Worm (Caenorhabditis elegans) whole organism, late embryonic: ENCODE data around the gene T28F12.1.
A peak's percentile ranks its signal among the peaks of the same experiment; 100 is the strongest.

ENCODE experiments used
- C38D4.7 ChIP-seq: fragments of 200-800 bp; sonication (Bioruptor generic); optimal IDR thresholded peaks from 2 replicates; lab custom pipeline; 2018; ENCODE audit warnings: mild to moderate bottlenecking, missing genetic modification characterization, moderate library complexity, missing compliant biosample characterization
- ama-1 ChIP-seq: fragments of 150-350 bp; optimal IDR thresholded peaks from 2 replicates; lab custom pipeline; 2014
- elt-2 ChIP-seq: sonication (generic microtip); optimal IDR thresholded peaks from 2 replicates; lab custom pipeline; 2016; ENCODE audit warnings: missing genetic modification reagents, missing genetic modification characterization, missing compliant biosample characterization
- ets-4 ChIP-seq: sonication (generic microtip); optimal IDR thresholded peaks from 2 replicates; lab custom pipeline; 2016; ENCODE audit warnings: missing genetic modification characterization, missing compliant biosample characterization
- fkh-6 ChIP-seq: sonication (generic microtip); optimal IDR thresholded peaks from 2 replicates; lab custom pipeline; 2016; ENCODE audit warnings: missing genetic modification characterization, missing compliant biosample characterization
- hlh-13 ChIP-seq: fragments of 200-800 bp; sonication (Bioruptor generic); optimal IDR thresholded peaks from 2 replicates; lab custom pipeline; 2018; ENCODE audit warnings: mild to moderate bottlenecking, missing genetic modification characterization, missing compliant biosample characterization
- hlh-15 ChIP-seq: sonication (generic microtip); optimal IDR thresholded peaks from 2 replicates; lab custom pipeline; 2016; ENCODE audit warnings: missing genetic modification characterization, missing compliant biosample characterization
- madf-2 ChIP-seq: sonication (generic microtip); optimal IDR thresholded peaks from 2 replicates; lab custom pipeline; 2017; ENCODE audit warnings: missing genetic modification characterization, missing compliant biosample characterization
- nfya-1 ChIP-seq: sonication (generic microtip); optimal IDR thresholded peaks from 2 replicates; lab custom pipeline; 2017; ENCODE audit warnings: missing genetic modification characterization, mild to moderate bottlenecking, missing compliant biosample characterization, antibody characterized with exemption, moderate library complexity
- pax-1 ChIP-seq: fragments of 150-350 bp; optimal IDR thresholded peaks from 2 replicates; lab custom pipeline; 2014; ENCODE audit warnings: missing biosample characterization, missing genetic modification characterization
- rnt-1 ChIP-seq: sonication (generic microtip); optimal IDR thresholded peaks from 2 replicates; lab custom pipeline; 2016; ENCODE audit warnings: missing genetic modification characterization, missing compliant biosample characterization
- tbx-2 ChIP-seq: sonication (generic microtip); optimal IDR thresholded peaks from 2 replicates; lab custom pipeline; 2016; ENCODE audit warnings: missing genetic modification characterization, missing compliant biosample characterization
- unc-55 ChIP-seq: sonication (generic microtip); optimal IDR thresholded peaks from 2 replicates; lab custom pipeline; 2017; ENCODE audit warnings: missing biosample characterization, missing genetic modification reagents, missing genetic modification characterization
- unc-86 ChIP-seq: sonication (generic microtip); optimal IDR thresholded peaks from 2 replicates; lab custom pipeline; 2016; ENCODE audit warnings: missing genetic modification characterization, missing compliant biosample characterization

ce11 chrV:4502624-4503023, 10.2 kb upstream of the T28F12.1 start:
- TF ChIP-seq tbx-2 (no peak), madf-2 (tag; lab: Kevin White, UChicago) (no peak), pax-1 (no peak), C38D4.7 (GFP tag; lab: Kevin White, UChicago) (no peak), hlh-15 (tag; lab: Kevin White, UChicago) (no peak), unc-86 (no peak), elt-2 (tag; lab: Kevin White, UChicago) (no peak), fkh-6 (tag; lab: Kevin White, UChicago) (no peak), ama-1 (lab: Kevin White, UChicago) (no peak), unc-55 (peak; percentile 74), rnt-1 (tag; lab: Kevin White, UChicago) (peak; percentile 29), nfya-1 (no peak), ets-4 (tag; lab: Kevin White, UChicago) (no peak), hlh-13 (no peak)
